Worm (Caenorhabditis elegans) whole organism, late embryonic: Measurements from ENCODE around the gene ZK666.12.

Experiments used
- C08G9.2 ChIP-seq: sonication (generic microtip); optimal IDR thresholded peaks from 2 replicates; lab custom pipeline; 2016; ENCODE audit warnings: mild to moderate bottlenecking, missing genetic modification characterization, moderate library complexity, missing compliant biosample characterization
- ama-1 ChIP-seq: fragments of 150-350 bp; optimal IDR thresholded peaks from 2 replicates; lab custom pipeline; 2014
- ceh-34 ChIP-seq: sonication (generic microtip); optimal IDR thresholded peaks from 2 replicates; lab custom pipeline; 2016; ENCODE audit warnings: mild to moderate bottlenecking, missing genetic modification characterization, missing compliant biosample characterization
- unc-55 ChIP-seq: sonication (generic microtip); optimal IDR thresholded peaks from 2 replicates; lab custom pipeline; 2017; ENCODE audit warnings: missing biosample characterization, missing genetic modification reagents, missing genetic modification characterization

DNA sequence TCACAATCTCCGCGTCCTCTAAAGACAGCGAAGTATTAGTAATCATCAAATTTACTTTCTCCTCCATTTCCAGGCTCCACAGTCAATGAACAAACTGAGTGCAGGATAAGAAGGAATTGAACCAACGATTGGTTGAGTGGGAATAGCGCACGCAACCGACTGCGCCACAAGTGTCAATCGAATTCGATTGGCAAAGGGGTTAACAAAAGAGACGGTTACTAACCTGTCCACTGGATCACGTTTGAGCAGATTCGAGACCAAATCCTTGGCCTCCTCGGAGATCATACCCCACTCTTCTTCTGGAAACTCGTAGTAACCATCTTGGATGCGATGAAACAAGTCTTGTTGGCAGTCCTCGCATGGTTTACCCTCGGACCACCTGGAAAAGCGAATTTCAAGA lies 49.2 kb downstream of the ZK666.12 start:
- TF ChIP-seq ama-1 (lab: Kevin White, UChicago) (no peak), unc-55 (GFP tag; lab: Kevin White, UChicago) (no peak), ceh-34 (tag; lab: Kevin White, UChicago) (no peak), C08G9.2 (tag; lab: Kevin White, UChicago) (no peak)
